Fruit fly (Drosophila melanogaster) whole organism, embryonic: ENCODE results near the gene Ada1-1.

ENCODE experiments used
- Abd-B ChIP-seq: fragments of 200-800 bp; sonication (Bioruptor generic); optimal IDR thresholded peaks from 2 replicates; lab custom pipeline; 2018; ENCODE audit warnings: missing biosample characterization, mild to moderate bottlenecking, missing genetic modification characterization, moderate library complexity
- Aef1 ChIP-seq: fragments of 200-800 bp; sonication (Bioruptor generic); IDR thresholded peaks from 3 replicates; pipeline ENCODE4 v1.3.6; 2022; ENCODE audit warnings: missing biosample characterization, missing genetic modification characterization
- CG1233 ChIP-seq: fragments of 200-800 bp; sonication (Bioruptor generic); optimal IDR thresholded peaks from 4 replicates; lab custom pipeline; 2018; ENCODE audit warnings: missing biosample characterization, mild to moderate bottlenecking, missing genetic modification characterization
- CG12391 ChIP-seq: fragments of 200-800 bp; sonication (Bioruptor generic); optimal IDR thresholded peaks from 3 replicates; lab custom pipeline; 2018; ENCODE audit warnings: missing biosample characterization, mild to moderate bottlenecking, missing genetic modification characterization, moderate library complexity
- CG15269 ChIP-seq: fragments of 200-800 bp; sonication (Bioruptor generic); optimal IDR thresholded peaks from 2 replicates; lab custom pipeline; 2018; ENCODE audit warnings: missing biosample characterization, mild to moderate bottlenecking, missing genetic modification characterization, moderate library complexity
- CG1647 ChIP-seq: fragments of 200-800 bp; sonication (Bioruptor generic); optimal IDR thresholded peaks from 3 replicates; lab custom pipeline; 2016; ENCODE audit warnings: missing biosample characterization, missing genetic modification characterization
- CG17328 ChIP-seq: fragments of 200-800 bp; sonication (Bioruptor generic); IDR thresholded peaks from 2 replicates; pipeline ENCODE4 v1.3.6; 2022; ENCODE audit warnings: missing biosample characterization, missing genetic modification characterization
- CG17802 ChIP-seq: fragments of 200-800 bp; sonication (Bioruptor generic); optimal IDR thresholded peaks from 2 replicates; lab custom pipeline; 2018; ENCODE audit warnings: missing biosample characterization, mild to moderate bottlenecking, missing genetic modification characterization, moderate library complexity
- CG18476 ChIP-seq: fragments of 200-800 bp; sonication (Bioruptor generic); optimal IDR thresholded peaks from 2 replicates; lab custom pipeline; 2016; ENCODE audit warnings: missing biosample characterization, mild to moderate bottlenecking, missing genetic modification characterization
- CG2120 ChIP-seq: fragments of 200-800 bp; sonication (Bioruptor generic); optimal IDR thresholded peaks from 3 replicates; lab custom pipeline; 2016; ENCODE audit warnings: missing biosample characterization, missing genetic modification characterization
- CG30020 ChIP-seq: fragments of 200-800 bp; optimal IDR thresholded peaks from 2 replicates; lab custom pipeline; 2019; ENCODE audit warnings: missing biosample characterization, mild to moderate bottlenecking, missing genetic modification characterization, moderate library complexity
- CG30431 ChIP-seq: fragments of 200-800 bp; sonication (Bioruptor generic); optimal IDR thresholded peaks from 2 replicates; lab custom pipeline; 2017; ENCODE audit warnings: missing biosample characterization, missing genetic modification characterization
- CG31365 ChIP-seq: fragments of 200-800 bp; sonication (Bioruptor generic); optimal IDR thresholded peaks from 2 replicates; lab custom pipeline; 2018; ENCODE audit warnings: missing biosample characterization, mild to moderate bottlenecking, missing genetic modification characterization
- CG32772 ChIP-seq: fragments of 200-800 bp; sonication (Bioruptor generic); IDR thresholded peaks from 2 replicates; pipeline ENCODE4 v1.3.6; 2022; ENCODE audit warnings: missing biosample characterization, missing genetic modification characterization
- CG3407 ChIP-seq: fragments of 200-800 bp; sonication (Bioruptor generic); optimal IDR thresholded peaks from 2 replicates; lab custom pipeline; 2018; ENCODE audit warnings: missing biosample characterization, mild to moderate bottlenecking, missing genetic modification characterization
- CG3726 ChIP-seq: fragments of 200-800 bp; sonication (Bioruptor generic); IDR thresholded peaks from 3 replicates; pipeline ENCODE4, ENCODE4 v1.3.6; 2022; ENCODE audit warnings: missing biosample characterization, missing genetic modification characterization
- CG4328 ChIP-seq: fragments of 200-800 bp; sonication (Bioruptor generic); optimal IDR thresholded peaks from 3 replicates; lab custom pipeline; 2017; ENCODE audit warnings: missing biosample characterization, missing genetic modification reagents, missing genetic modification characterization
- CG4424 ChIP-seq: fragments of 200-800 bp; sonication (Bioruptor generic); optimal IDR thresholded peaks from 3 replicates; lab custom pipeline; 2016; ENCODE audit warnings: missing biosample characterization, missing genetic modification characterization
- CG6689 ChIP-seq: fragments of 200-800 bp; sonication (Bioruptor generic); IDR thresholded peaks from 2 replicates; pipeline ENCODE4 v1.3.6; 2022; ENCODE audit warnings: missing biosample characterization, missing genetic modification characterization
- CG7786 ChIP-seq: fragments of 200-800 bp; sonication (Bioruptor generic); optimal IDR thresholded peaks from 2 replicates; lab custom pipeline; 2016; ENCODE audit warnings: missing biosample characterization, missing genetic modification characterization
- CG7839 ChIP-seq: fragments of 200-800 bp; sonication (Bioruptor generic); optimal IDR thresholded peaks from 3 replicates; lab custom pipeline; 2018; ENCODE audit warnings: missing biosample characterization, mild to moderate bottlenecking, missing genetic modification characterization, moderate library complexity
- CG7928 ChIP-seq: fragments of 200-800 bp; sonication (Bioruptor generic); optimal IDR thresholded peaks from 2 replicates; lab custom pipeline; 2017; ENCODE audit warnings: missing biosample characterization, mild to moderate bottlenecking, missing genetic modification characterization
- CG7963 ChIP-seq: fragments of 200-800 bp; sonication (Bioruptor generic); IDR thresholded peaks from 3 replicates; pipeline ENCODE4 v1.3.6; 2022; ENCODE audit warnings: missing biosample characterization, missing genetic modification characterization; ENCODE audit not compliant: partially characterized antibody
- CG8765 ChIP-seq: fragments of 200-800 bp; sonication (Bioruptor generic); IDR thresholded peaks from 2 replicates; pipeline ENCODE4 v1.3.6; 2022; ENCODE audit warnings: missing biosample characterization, missing genetic modification characterization
- CrebB ChIP-seq: fragments of 200-800 bp; sonication (Bioruptor generic); optimal IDR thresholded peaks from 3 replicates; lab custom pipeline; 2018; ENCODE audit warnings: missing biosample characterization, mild to moderate bottlenecking, missing genetic modification characterization
- E2f2 ChIP-seq: fragments of 200-800 bp; sonication (Bioruptor generic); IDR thresholded peaks from 2 replicates; pipeline ENCODE4 v1.3.6; 2022; ENCODE audit warnings: missing biosample characterization, missing genetic modification characterization
- Ets65A ChIP-seq: fragments of 200-800 bp; sonication (Bioruptor generic); peaks from one replicate; lab custom pipeline; 2016; ENCODE audit warnings: missing biosample characterization, missing genetic modification characterization
- Fer3 ChIP-seq: fragments of 200-800 bp; sonication (Bioruptor generic); optimal IDR thresholded peaks from 2 replicates; lab custom pipeline; 2018; ENCODE audit warnings: missing biosample characterization, mild to moderate bottlenecking, missing genetic modification characterization, moderate library complexity
- Gug ChIP-seq: fragments of 200-800 bp; sonication (Bioruptor generic); IDR thresholded peaks from 4 replicates; pipeline ENCODE4 v1.3.6; 2022; ENCODE audit warnings: missing biosample characterization, missing genetic modification characterization
- HLH54F ChIP-seq: fragments of 200-800 bp; sonication (Bioruptor generic); optimal IDR thresholded peaks from 3 replicates; lab custom pipeline; 2016; ENCODE audit warnings: missing biosample characterization, missing genetic modification characterization
- Hmx ChIP-seq: fragments of 200-800 bp; sonication (Bioruptor generic); optimal IDR thresholded peaks from 2 replicates; lab custom pipeline; 2016; ENCODE audit warnings: missing biosample characterization, missing genetic modification characterization
- MTF-1 ChIP-seq: fragments of 200-800 bp; sonication (Bioruptor generic); optimal IDR thresholded peaks from 2 replicates; lab custom pipeline; 2018; ENCODE audit warnings: missing biosample characterization, mild to moderate bottlenecking, missing genetic modification characterization, borderline replicate concordance
- Rfx ChIP-seq: fragments of 200-800 bp; sonication (Bioruptor generic); IDR thresholded peaks from 2 replicates; pipeline ENCODE4 v1.3.6; 2022; ENCODE audit warnings: missing biosample characterization, missing genetic modification characterization
- Sry-δ ChIP-seq: fragments of 200-800 bp; sonication (Bioruptor generic); optimal IDR thresholded peaks from 2 replicates; lab custom pipeline; 2016; ENCODE audit warnings: missing biosample characterization, missing genetic modification characterization
- ara ChIP-seq: fragments of 200-800 bp; sonication (Bioruptor generic); IDR thresholded peaks from 2 replicates; pipeline ENCODE4 v1.3.6; 2022; ENCODE audit warnings: missing biosample characterization, missing genetic modification characterization
- bcd ChIP-seq: fragments of 200-800 bp; sonication (Bioruptor generic); optimal IDR thresholded peaks from 2 replicates; lab custom pipeline; 2017; ENCODE audit warnings: missing biosample characterization, mild to moderate bottlenecking, missing genetic modification characterization
- eyg ChIP-seq: fragments of 200-800 bp; sonication (Bioruptor generic); optimal IDR thresholded peaks from 3 replicates; lab custom pipeline; 2016; ENCODE audit warnings: missing biosample characterization, missing genetic modification characterization
- fd64A ChIP-seq: fragments of 200-800 bp; sonication (Bioruptor generic); optimal IDR thresholded peaks from 3 replicates; lab custom pipeline; 2018; ENCODE audit warnings: missing biosample characterization, mild to moderate bottlenecking, missing genetic modification characterization
- fru ChIP-seq: fragments of >200 bp; optimal IDR thresholded peaks from 2 replicates; lab custom pipeline; 2017
- gcm ChIP-seq: fragments of 200-800 bp; sonication (Bioruptor generic); optimal IDR thresholded peaks from 2 replicates; lab custom pipeline; 2019; ENCODE audit warnings: missing biosample characterization, mild to moderate bottlenecking, missing genetic modification characterization, moderate library complexity
- hkb ChIP-seq, 2 experiments: fragments of 200-800 bp in 1 of 2; fragments of >200 bp in 1 of 2; sonication (Bioruptor generic) in 1 of 2; IDR thresholded peaks in 1 of 2; optimal IDR thresholded peaks in 1 of 2; 2 replicates each; pipeline versions ENCODE4 v1.3.6 to Lab custom; 2017 to 2022; ENCODE audit warnings: missing biosample characterization in 1 of 2, missing genetic modification characterization in 1 of 2
- inv ChIP-seq: fragments of 200-800 bp; sonication (Bioruptor generic); IDR thresholded peaks from 2 replicates; pipeline ENCODE4 v1.3.6; 2022; ENCODE audit warnings: missing biosample characterization, missing genetic modification characterization; ENCODE audit not compliant: partially characterized antibody
- onecut ChIP-seq: fragments of 200-800 bp; sonication (Bioruptor generic); IDR thresholded peaks from 2 replicates; pipeline ENCODE4 v1.3.6; 2022; ENCODE audit warnings: missing biosample characterization, missing genetic modification characterization
- ranshi ChIP-seq: fragments of 200-800 bp; sonication (Bioruptor generic); IDR thresholded peaks from 2 replicates; pipeline ENCODE4 v1.3.6; 2022; ENCODE audit warnings: missing biosample characterization, missing genetic modification characterization
- rib ChIP-seq: fragments of 200-800 bp; sonication (Bioruptor generic); IDR thresholded peaks from 2 replicates; pipeline ENCODE4 v1.3.6; 2022; ENCODE audit warnings: missing biosample characterization, missing genetic modification characterization
- ro ChIP-seq: fragments of 200-800 bp; sonication (Bioruptor generic); IDR thresholded peaks from 2 replicates; pipeline ENCODE4 v1.3.6; 2022; ENCODE audit warnings: missing biosample characterization, missing genetic modification characterization
- sima ChIP-seq: fragments of 200-800 bp; sonication (Bioruptor generic); optimal IDR thresholded peaks from 2 replicates; lab custom pipeline; 2016; ENCODE audit warnings: missing biosample characterization, missing genetic modification characterization
- tap ChIP-seq: fragments of 200-800 bp; optimal IDR thresholded peaks from 3 replicates; lab custom pipeline; 2019; ENCODE audit warnings: missing biosample characterization, mild to moderate bottlenecking, missing genetic modification characterization, moderate library complexity
- vfl ChIP-seq: fragments of 200-800 bp; sonication (Bioruptor generic); optimal IDR thresholded peaks from 2 replicates; lab custom pipeline; 2016; ENCODE audit warnings: missing biosample characterization, missing genetic modification characterization
- zen ChIP-seq: fragments of 200-800 bp; sonication (Bioruptor generic); optimal IDR thresholded peaks from 3 replicates; lab custom pipeline; 2018; ENCODE audit warnings: missing biosample characterization, mild to moderate bottlenecking, missing genetic modification characterization, moderate library complexity

Gene Ada1-1

DNA sequence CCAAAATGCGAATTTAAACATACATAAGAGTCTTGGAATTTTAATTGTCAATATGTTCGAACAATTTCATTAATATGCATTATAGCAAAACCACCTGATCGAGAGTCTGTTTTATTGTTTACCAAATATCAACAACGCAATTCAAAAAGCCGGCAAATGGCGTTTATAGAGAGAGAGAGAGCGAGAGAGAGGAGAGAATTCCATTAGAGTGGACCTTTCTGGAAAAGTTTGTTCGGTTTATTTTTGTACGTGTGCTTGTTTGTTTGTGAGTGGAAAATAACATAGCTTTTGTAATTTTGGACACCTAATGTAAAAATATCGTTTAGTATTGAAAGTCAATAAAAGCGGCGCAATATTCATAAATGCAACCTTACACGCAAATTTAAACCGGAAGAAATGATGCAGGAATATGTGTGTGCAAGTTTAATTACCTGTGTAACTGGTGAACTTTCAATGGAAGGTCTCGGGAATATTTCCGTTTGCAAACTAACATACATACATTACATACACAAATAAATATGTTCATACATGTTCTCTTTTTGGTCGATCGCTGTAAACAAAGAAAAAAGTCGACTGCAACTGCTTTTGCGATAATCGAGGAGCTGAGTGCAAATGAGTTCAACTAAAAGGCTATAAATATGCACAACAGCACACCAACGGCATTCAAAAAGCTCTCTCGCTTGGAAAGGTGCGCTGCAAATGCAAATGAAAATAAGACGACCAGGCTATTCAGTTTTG is 48.2 kb downstream of the Ada1-1 start, which contains the start of gene CG6785 (continued):
- TF ChIP-seq eyg (GFP tag; lab: Kevin White, UChicago) (peak; percentile 90), CrebB (tag; lab: Kevin White, UChicago) (peak; percentile 96), CG6689 (GFP tag; lab: Robert Waterston, UW) (peak; percentile 20; the same call in 1 of the 2 replicates), CG17802 (peak; percentile 24), gcm (GFP tag; lab: Kevin White, UChicago) (peak; percentile 91), Rfx (GFP tag; lab: Robert Waterston, UW) (peak; percentile 42; the same call in 1 of the 2 replicates), CG8765 (GFP tag; lab: Robert Waterston, UW) (no peak), ro (GFP tag; lab: Robert Waterston, UW) (no peak), Fer3 (peak; percentile 76), vfl (GFP tag; lab: Kevin White, UChicago) (peak; percentile 31), Ets65A (GFP tag; lab: Kevin White, UChicago) (no peak), fd64A (GFP tag; lab: Kevin White, UChicago) (peak; percentile 93), CG31365 (tag; lab: Kevin White, UChicago) (peak; percentile 85), onecut (peak; percentile 74), CG18476 (GFP tag; lab: Kevin White, UChicago) (peak; percentile 57), HLH54F (peak; percentile 61), CG1647 (GFP tag; lab: Kevin White, UChicago) (peak; percentile 75), Abd-B (GFP tag; lab: Kevin White, UChicago) (no peak), sima (GFP tag; lab: Kevin White, UChicago) (peak; percentile 68), rib (GFP tag; lab: Robert Waterston, UW) (no peak; the same call in 1 of the 2 replicates), E2f2 (peak; percentile 48; the same call in 1 of the 2 replicates), CG3726 (GFP tag; lab: Robert Waterston, UW) (no peak; the same call in 2 of the 3 replicates), tap (tag; lab: Kevin White, UChicago) (peak; percentile 76), Aef1 (GFP tag; lab: Robert Waterston, UW) (no peak), ara (no peak), MTF-1 (GFP tag; lab: Kevin White, UChicago) (peak; percentile 92), CG30020 (tag; lab: Kevin White, UChicago) (peak; percentile 24), fru (no peak), CG7839 (tag; lab: Kevin White, UChicago) (peak; percentile 64), zen (peak; percentile 9), CG1233 (peak; percentile 85), Hmx (GFP tag; lab: Kevin White, UChicago) (no peak), CG12391 (tag; lab: Kevin White, UChicago) (peak; percentile 72), Sry-δ (GFP tag; lab: Kevin White, UChicago) (peak; percentile 33), CG17328 (peak; percentile 59), CG7786 (GFP tag; lab: Kevin White, UChicago) (peak; percentile 69), ranshi (GFP tag; lab: Robert Waterston, UW) (peak; percentile 67; the same call in 1 of the 2 replicates), CG30431 (GFP tag; lab: Kevin White, UChicago) (peak; percentile 19), CG4328 (GFP tag; lab: Kevin White, UChicago) (peak; percentile 80), CG32772 (GFP tag; lab: Robert Waterston, UW) (no peak), hkb (optimal IDR thresholded peaks at IDR 0.05; lab: Kevin White, UChicago) (no peak), hkb (GFP tag; IDR thresholded peaks at IDR 0.05; lab: Robert Waterston, UW) (peak; percentile 82), CG3407 (GFP tag; lab: Kevin White, UChicago) (peak; percentile 93), CG7928 (peak; percentile 30), CG7963 (GFP tag; lab: Robert Waterston, UW) (no peak), CG4424 (GFP tag; lab: Kevin White, UChicago) (peak; percentile 67), Gug (GFP tag; lab: Robert Waterston, UW) (no peak), inv (GFP tag; lab: Robert Waterston, UW) (no peak), CG2120 (GFP tag; lab: Kevin White, UChicago) (peak; percentile 71), CG15269 (tag; lab: Kevin White, UChicago) (peak; percentile 79), bcd (GFP tag; lab: Kevin White, UChicago) (peak; percentile 66)
